Worm (Caenorhabditis elegans): ENCODE results near the gene K08B12.3.

Gene K08B12.3

DNA sequence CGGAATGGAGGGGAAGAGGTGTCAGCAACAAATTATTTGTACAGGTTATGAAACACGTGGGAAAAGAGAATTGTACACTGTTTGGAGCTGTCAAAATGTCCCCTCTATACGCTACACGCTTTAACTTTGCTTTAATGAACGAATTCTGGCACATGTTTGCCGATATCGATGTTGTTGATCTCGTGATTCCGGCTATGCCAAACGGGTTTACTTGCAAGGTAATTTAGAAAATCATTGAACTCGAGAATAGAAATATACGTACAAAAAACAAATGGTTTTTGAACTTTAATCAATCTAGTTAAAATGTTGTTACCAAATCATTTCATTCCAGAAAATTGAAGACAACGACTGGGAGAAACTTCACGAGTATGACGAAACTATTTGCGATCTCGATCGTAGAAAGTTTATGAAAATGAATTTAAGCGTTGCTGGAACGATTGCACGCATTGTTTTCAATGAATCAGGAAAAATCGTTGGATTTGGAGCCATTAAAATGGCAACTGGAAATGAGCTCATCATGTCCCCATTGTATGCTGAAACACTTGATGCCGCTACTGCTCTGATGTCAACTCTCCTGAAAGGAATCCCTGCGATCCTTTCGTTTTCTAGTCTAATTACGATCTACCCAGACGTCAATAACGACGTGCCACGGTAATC lies 42.3 kb downstream of the K08B12.3 start:
- TF ChIP-seq zip-8 (tag; optimal IDR thresholded peaks at IDR 0.05): no peak
- no peak for TF ChIP-seq mab-5 (tag; optimal IDR thresholded peaks at IDR 0.05)
- TF ChIP-seq bed-3 (GFP tag; optimal IDR thresholded peaks at IDR 0.05): no peak
- TF ChIP-seq lin-13 (tag; optimal IDR thresholded peaks at IDR 0.05): no peak
- TF ChIP-seq blmp-1 (tag; optimal IDR thresholded peaks at IDR 0.05): no peak
- no peak for TF ChIP-seq hlh-1 (tag; optimal IDR thresholded peaks at IDR 0.05)
- no peak for TF ChIP-seq tbx-8 (GFP tag; optimal IDR thresholded peaks at IDR 0.05)
- TF ChIP-seq elt-1 (tag; optimal IDR thresholded peaks at IDR 0.05; ENCODE audit: borderline replicate concordance, insufficient read depth): no peak
- no peak for TF ChIP-seq ceh-43 (GFP tag; optimal IDR thresholded peaks at IDR 0.05)
- TF ChIP-seq unc-120 (tag; optimal IDR thresholded peaks at IDR 0.05; ENCODE audit: poor library complexity, severe bottlenecking): no peak
- no peak for TF ChIP-seq ztf-11 (tag; optimal IDR thresholded peaks at IDR 0.05)
- TF ChIP-seq elt-3 (tag; optimal IDR thresholded peaks at IDR 0.05): no peak
- TF ChIP-seq lsy-2 (tag; optimal IDR thresholded peaks at IDR 0.05): no peak
- TF ChIP-seq ham-2 (GFP tag; optimal IDR thresholded peaks at IDR 0.05): no peak
- no peak for TF ChIP-seq nhr-237 (tag; optimal IDR thresholded peaks at IDR 0.05)
- no peak for TF ChIP-seq sptf-1 (tag; optimal IDR thresholded peaks at IDR 0.05)
- TF ChIP-seq nhr-2 (tag; optimal IDR thresholded peaks at IDR 0.05): no peak
- no peak for TF ChIP-seq mep-1 (tag; optimal IDR thresholded peaks at IDR 0.05)
- TF ChIP-seq lin-32 (GFP tag; optimal IDR thresholded peaks at IDR 0.05): no peak

- no peak for TF ChIP-seq zip-8 (tag; optimal IDR thresholded peaks at IDR 0.05)
- no peak for TF ChIP-seq pha-4 (tag; optimal IDR thresholded peaks at IDR 0.05)
- no peak for TF ChIP-seq elt-3 (tag; optimal IDR thresholded peaks at IDR 0.05)
- TF ChIP-seq cnd-1 (tag; optimal IDR thresholded peaks at IDR 0.05): no peak
- TF ChIP-seq ztf-11 (tag; optimal IDR thresholded peaks at IDR 0.05): no peak
- no peak for TF ChIP-seq sptf-1 (tag; optimal IDR thresholded peaks at IDR 0.05)
- no peak for TF ChIP-seq mab-5 (tag; optimal IDR thresholded peaks at IDR 0.05)
- no peak for TF ChIP-seq ceh-39 (tag; optimal IDR thresholded peaks at IDR 0.05)
- no peak for TF ChIP-seq lsy-2 (tag; optimal IDR thresholded peaks at IDR 0.05)
- no peak for TF ChIP-seq ceh-83 (GFP tag; optimal IDR thresholded peaks at IDR 0.05)
- no peak for TF ChIP-seq drap-1 (GFP tag; optimal IDR thresholded peaks at IDR 0.05)
Observed at ce11 chrV:6278117-6279081, 43.4 kb downstream of the K08B12.3 start, which contains the start of gene fil-2. fil-2 (plus strand) TSS chrV:6279031.

ce11 chrV:6280067-6280466 lies 45.1 kb downstream of the K08B12.3 start:
- TF ChIP-seq elt-1 (tag; optimal IDR thresholded peaks at IDR 0.05; ENCODE audit: borderline replicate concordance, insufficient read depth) (no peak), lin-13 (tag; optimal IDR thresholded peaks at IDR 0.05) (no peak), drap-1 (GFP tag; optimal IDR thresholded peaks at IDR 0.05) (no peak), M03D4.4 (tag; optimal IDR thresholded peaks at IDR 0.05) (no peak), unc-39 (tag; optimal IDR thresholded peaks at IDR 0.05) (no peak), ztf-11 (tag; optimal IDR thresholded peaks at IDR 0.05) (no peak), ceh-43 (GFP tag; optimal IDR thresholded peaks at IDR 0.05) (no peak), lin-32 (GFP tag; optimal IDR thresholded peaks at IDR 0.05) (no peak), nhr-237 (tag; optimal IDR thresholded peaks at IDR 0.05) (no peak), cnd-1 (tag; optimal IDR thresholded peaks at IDR 0.05) (no peak), hlh-1 (tag; optimal IDR thresholded peaks at IDR 0.05) (no peak), ceh-83 (GFP tag; optimal IDR thresholded peaks at IDR 0.05) (no peak), tbx-8 (GFP tag; optimal IDR thresholded peaks at IDR 0.05) (no peak), ces-1 (GFP tag; optimal IDR thresholded peaks at IDR 0.05) (no peak), mab-5 (tag; optimal IDR thresholded peaks at IDR 0.05) (no peak), unc-120 (tag; optimal IDR thresholded peaks at IDR 0.05; ENCODE audit: poor library complexity, severe bottlenecking) (no peak)

ce11 chrV:6281175-6281574 lies 46.2 kb downstream of the K08B12.3 start, which contains the start of the genes K12B6.4 and spe-49:
K12B6.4 (minus strand) TSS chrV:6281275.
spe-49 (plus strand) TSS chrV:6281359.
- TF ChIP-seq mab-5 (tag; optimal IDR thresholded peaks at IDR 0.05): no peak
- no peak for TF ChIP-seq ces-1 (GFP tag; optimal IDR thresholded peaks at IDR 0.05)
- TF ChIP-seq mls-2 (tag; optimal IDR thresholded peaks at IDR 0.05): no peak
- TF ChIP-seq elt-1 (tag; optimal IDR thresholded peaks at IDR 0.05; ENCODE audit: borderline replicate concordance, insufficient read depth): no peak
- no peak for TF ChIP-seq ceh-43 (GFP tag; optimal IDR thresholded peaks at IDR 0.05)
- TF ChIP-seq bed-3 (GFP tag; optimal IDR thresholded peaks at IDR 0.05): no peak
- TF ChIP-seq ham-2 (GFP tag; optimal IDR thresholded peaks at IDR 0.05): no peak
- TF ChIP-seq unc-120 (tag; optimal IDR thresholded peaks at IDR 0.05; ENCODE audit: poor library complexity, severe bottlenecking): no peak
- no peak for TF ChIP-seq M03D4.4 (tag; optimal IDR thresholded peaks at IDR 0.05)
- no peak for TF ChIP-seq lin-13 (tag; optimal IDR thresholded peaks at IDR 0.05)
- no peak for TF ChIP-seq ztf-11 (tag; optimal IDR thresholded peaks at IDR 0.05)
- TF ChIP-seq unc-39 (tag; optimal IDR thresholded peaks at IDR 0.05): no peak
- no peak for TF ChIP-seq drap-1 (GFP tag; optimal IDR thresholded peaks at IDR 0.05)
- TF ChIP-seq blmp-1 (tag; optimal IDR thresholded peaks at IDR 0.05): no peak
- TF ChIP-seq hlh-1 (tag; optimal IDR thresholded peaks at IDR 0.05): no peak
- no peak for TF ChIP-seq cnd-1 (tag; optimal IDR thresholded peaks at IDR 0.05)
- TF ChIP-seq mep-1 (tag; optimal IDR thresholded peaks at IDR 0.05): no peak
- no peak for TF ChIP-seq sem-2 (GFP tag; optimal IDR thresholded peaks at IDR 0.05)
- no peak for TF ChIP-seq tbx-8 (GFP tag; optimal IDR thresholded peaks at IDR 0.05)
